Fruit fly (Drosophila melanogaster) whole organism, prepupa: ENCODE data around the gene CG6325.

ENCODE experiments used
- CG32006 ChIP-seq: fragments of 200-800 bp; sonication (Bioruptor generic); optimal IDR thresholded peaks from 3 replicates; lab custom pipeline; 2017; ENCODE audit warnings: missing biosample characterization, mild to moderate bottlenecking, missing genetic modification characterization
- Ets96B ChIP-seq: fragments of 200-800 bp; optimal IDR thresholded peaks from 2 replicates; lab custom pipeline; 2019; ENCODE audit warnings: missing biosample characterization, mild to moderate bottlenecking, missing genetic modification characterization, moderate library complexity
- achi ChIP-seq: fragments of 200-800 bp; sonication (Bioruptor generic); optimal IDR thresholded peaks from 3 replicates; lab custom pipeline; 2016; ENCODE audit warnings: missing biosample characterization, missing genetic modification characterization
- fd85E ChIP-seq: fragments of 200-800 bp; sonication (Bioruptor generic); optimal IDR thresholded peaks from 3 replicates; lab custom pipeline; 2016; ENCODE audit warnings: missing biosample characterization, missing genetic modification characterization
- topi ChIP-seq: fragments of 200-800 bp; sonication (Bioruptor generic); optimal IDR thresholded peaks from 3 replicates; lab custom pipeline; 2016; ENCODE audit warnings: missing biosample characterization, missing genetic modification characterization

dm6 chr3R:10395233-10395815 lies 11.8 kb downstream of the CG6325 start:
- TF ChIP-seq achi (no peak), Ets96B (tag; lab: Kevin White, UChicago) (no peak), topi (GFP tag; lab: Kevin White, UChicago) (no peak), fd85E (GFP tag; lab: Kevin White, UChicago) (no peak), CG32006 (GFP tag; lab: Kevin White, UChicago) (no peak)
